In the genomic region with DNA sequence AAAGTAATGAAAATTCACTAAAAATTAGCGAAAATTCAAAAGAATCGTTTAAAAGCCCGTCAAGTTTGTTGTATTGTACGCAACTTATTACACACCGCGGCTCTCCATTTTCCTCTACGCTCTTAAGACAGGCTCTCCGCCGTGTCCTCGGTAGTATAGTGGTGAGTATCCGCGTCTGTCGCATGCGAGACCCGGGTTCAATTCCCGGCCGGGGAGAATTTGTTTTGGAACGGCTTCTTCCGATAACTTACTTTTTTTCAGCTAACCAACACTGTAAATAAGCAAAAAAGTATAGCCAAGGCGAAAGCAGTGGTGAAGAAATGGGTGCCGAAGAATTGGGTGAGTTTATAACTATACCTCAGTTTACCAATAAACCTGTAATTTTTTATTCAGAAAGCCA, we compare ENCODE assay signal across 8 worm cellular contexts.
TF ChIP-seq lines count a peak whose summit lies in the region.

No protein-coding gene starts in this region.

TF ChIP-seq in whole organism, L2 larva, 48 proteins besides CTCF, POLR2A, EP300 and RAD21:
- peak; percentile 20 for TF ChIP-seq unc-55 (GFP tag; optimal IDR thresholded peaks at IDR 0.05; lab: Kevin White, UChicago)
- TF ChIP-seq C34F6.9 (tag; optimal IDR thresholded peaks at IDR 0.05; lab: Kevin White, UChicago) = no peak
- TF ChIP-seq elt-3 (tag; optimal IDR thresholded peaks at IDR 0.05; lab: Kevin White, UChicago) = no peak
- no peak for TF ChIP-seq nhr-129 (tag; optimal IDR thresholded peaks at IDR 0.05; lab: Kevin White, UChicago)
- no peak for TF ChIP-seq zag-1 (tag; optimal IDR thresholded peaks at IDR 0.05; lab: Kevin White, UChicago)
- TF ChIP-seq nhr-237 (tag; optimal IDR thresholded peaks at IDR 0.05; lab: Kevin White, UChicago) = no peak
- no peak for TF ChIP-seq nhr-6 (tag; optimal IDR thresholded peaks at IDR 0.05; lab: Kevin White, UChicago)
- TF ChIP-seq mbf-1 (tag; optimal IDR thresholded peaks at IDR 0.05; lab: Kevin White, UChicago) = no peak
- TF ChIP-seq unc-39 (tag; optimal IDR thresholded peaks at IDR 0.05; lab: Kevin White, UChicago) = no peak
TF ChIP-seq in whole organism, L2 larva: peak in this region for 1.

TF ChIP-seq in whole organism, L3 larva, 47 proteins besides CTCF, POLR2A, EP300 and RAD21:
- TF ChIP-seq nhr-77 (tag; optimal IDR thresholded peaks at IDR 0.05; lab: Kevin White, UChicago) = no peak
- TF ChIP-seq nfya-1 (tag; optimal IDR thresholded peaks at IDR 0.05; lab: Kevin White, UChicago; ENCODE audit: insufficient read depth) = peak; percentile 2
- TF ChIP-seq nhr-43 (tag; optimal IDR thresholded peaks at IDR 0.05; lab: Kevin White, UChicago; ENCODE audit: poor library complexity, severe bottlenecking) = no peak
- TF ChIP-seq elt-2 (tag; optimal IDR thresholded peaks at IDR 0.05; lab: Kevin White, UChicago) = peak; percentile 6
- TF ChIP-seq pha-4 (tag; optimal IDR thresholded peaks at IDR 0.05; lab: Kevin White, UChicago) = peak; percentile 12
- TF ChIP-seq egl-5 (tag; optimal IDR thresholded peaks at IDR 0.05; lab: Kevin White, UChicago) = no peak

TF ChIP-seq in whole organism, L4 larva, 104 proteins besides CTCF, POLR2A, EP300 and RAD21 (continues in another document):
- no peak for TF ChIP-seq nhr-77 (tag; optimal IDR thresholded peaks at IDR 0.05; lab: Kevin White, UChicago)
- peak; percentile 95 for TF ChIP-seq aha-1 (tag; lab: Kevin White, UChicago)
- TF ChIP-seq mxl-3 (GFP tag; optimal IDR thresholded peaks at IDR 0.05; lab: Kevin White, UChicago) = no peak
- no peak; the same call in 1 of the 2 replicates for TF ChIP-seq F26F4.8 (GFP tag; conservative IDR thresholded peaks at IDR 0.05; lab: Robert Waterston, UW)
- peak; percentile 67; the same call in 1 of the 2 replicates for TF ChIP-seq dmd-8 (GFP tag; IDR thresholded peaks at IDR 0.05; lab: Robert Waterston, UW)
- no peak for TF ChIP-seq jun-1 (tag; optimal IDR thresholded peaks at IDR 0.05; lab: Kevin White, UChicago)
- TF ChIP-seq mes-2 (tag; optimal IDR thresholded peaks at IDR 0.05; lab: Kevin White, UChicago; ENCODE audit: poor library complexity, severe bottlenecking) = peak; percentile 54
- peak; percentile 48 for TF ChIP-seq Y5F2A.4 (GFP tag; optimal IDR thresholded peaks at IDR 0.05; lab: Kevin White, UChicago)
- TF ChIP-seq nhr-76 (tag; optimal IDR thresholded peaks at IDR 0.05; lab: Kevin White, UChicago) = no peak
- peak; percentile 48; the same call in 1 of the 2 replicates for TF ChIP-seq arid-1 (GFP tag; conservative IDR thresholded peaks at IDR 0.05; lab: Robert Waterston, UW)
- no peak for TF ChIP-seq F37D6.2 (tag; optimal IDR thresholded peaks at IDR 0.05; lab: Kevin White, UChicago)

TF ChIP-seq in whole organism, early embryonic, 17 proteins besides CTCF, POLR2A, EP300 and RAD21 (continues in another document):
- peak; percentile 14 for TF ChIP-seq hnd-1 (tag; optimal IDR thresholded peaks at IDR 0.05; lab: Kevin White, UChicago)
- peak; percentile 37 for TF ChIP-seq ceh-13 (GFP tag; optimal IDR thresholded peaks at IDR 0.05; lab: Kevin White, UChicago)
- TF ChIP-seq tbx-37 (GFP tag; conservative IDR thresholded peaks at IDR 0.05; lab: Robert Waterston, UW) = peak; percentile 38; the same call in 1 of the 2 replicates
- peak; percentile 70 for TF ChIP-seq flt-1 (GFP tag; IDR thresholded peaks at IDR 0.05; lab: Robert Waterston, UW)
- no peak for TF ChIP-seq hmbx-1 (tag; optimal IDR thresholded peaks at IDR 0.05; lab: Kevin White, UChicago)
- TF ChIP-seq sea-1 (GFP tag; conservative IDR thresholded peaks at IDR 0.05; lab: Robert Waterston, UW) = 0 out of 2 replicates have a peak, but pooled peaks have one; percentile 40
- peak; percentile 22 for TF ChIP-seq B0310.2 (tag; optimal IDR thresholded peaks at IDR 0.05; lab: Kevin White, UChicago)
- TF ChIP-seq ceh-36 (tag; optimal IDR thresholded peaks at IDR 0.05; lab: Kevin White, UChicago) = peak; percentile 50
- no peak for TF ChIP-seq ets-7 (tag; optimal IDR thresholded peaks at IDR 0.05; lab: Kevin White, UChicago)
- peak; percentile 72 for TF ChIP-seq pes-1 (GFP tag; IDR thresholded peaks at IDR 0.05; lab: Robert Waterston, UW)
- no peak for TF ChIP-seq ama-1 (optimal IDR thresholded peaks at IDR 0.05; lab: Kevin White, UChicago)

TF ChIP-seq in whole organism, late embryonic, 69 proteins besides CTCF, POLR2A, EP300 and RAD21 (continues in another document):
- TF ChIP-seq hlh-13 (GFP tag; optimal IDR thresholded peaks at IDR 0.05; lab: Kevin White, UChicago) = no peak
- TF ChIP-seq odd-2 (tag; optimal IDR thresholded peaks at IDR 0.05; lab: Kevin White, UChicago) = no peak
- no peak for TF ChIP-seq nhr-11 (tag; optimal IDR thresholded peaks at IDR 0.05; lab: Kevin White, UChicago)
- TF ChIP-seq eyg-1 (tag; optimal IDR thresholded peaks at IDR 0.05; lab: Kevin White, UChicago) = no peak
- peak; percentile 4 for TF ChIP-seq che-1 (tag; optimal IDR thresholded peaks at IDR 0.05; lab: Kevin White, UChicago)
- no peak for TF ChIP-seq mec-3 (tag; optimal IDR thresholded peaks at IDR 0.05; lab: Kevin White, UChicago; ENCODE audit: borderline replicate concordance)
- TF ChIP-seq tbx-2 (tag; optimal IDR thresholded peaks at IDR 0.05; lab: Kevin White, UChicago) = peak; percentile 7
- no peak for TF ChIP-seq sox-2 (GFP tag; IDR thresholded peaks at IDR 0.05; lab: Robert Waterston, UW)
- TF ChIP-seq pqm-1 (tag; optimal IDR thresholded peaks at IDR 0.05; lab: Kevin White, UChicago) = no peak
- TF ChIP-seq ceh-19 (GFP tag; optimal IDR thresholded peaks at IDR 0.05; lab: Kevin White, UChicago) = no peak
- no peak for TF ChIP-seq madf-2 (tag; optimal IDR thresholded peaks at IDR 0.05; lab: Kevin White, UChicago)
- TF ChIP-seq fkh-6 (tag; optimal IDR thresholded peaks at IDR 0.05; lab: Kevin White, UChicago) = no peak
- TF ChIP-seq ceh-6 (GFP tag; optimal IDR thresholded peaks at IDR 0.05; lab: Kevin White, UChicago) = peak; percentile 38

TF ChIP-seq in whole organism, midembryonic, 9 proteins besides CTCF, POLR2A, EP300 and RAD21:
- TF ChIP-seq klf-2 (GFP tag; conservative IDR thresholded peaks at IDR 0.05; lab: Robert Waterston, UW) (peak; percentile 61; the same call in 1 of the 2 replicates), tab-1 (GFP tag; IDR thresholded peaks at IDR 0.05; lab: Robert Waterston, UW) (peak; percentile 75; the same call in 1 of the 2 replicates), flt-1 (GFP tag; IDR thresholded peaks at IDR 0.05; lab: Robert Waterston, UW) (peak; percentile 63), cog-1 (tag; optimal IDR thresholded peaks at IDR 0.05; lab: Kevin White, UChicago) (no peak), ztf-23 (GFP tag; IDR thresholded peaks at IDR 0.05; lab: Robert Waterston, UW) (peak; percentile 74; the same call in 1 of the 2 replicates), med-1 (GFP tag; optimal IDR thresholded peaks at IDR 0.05; lab: Kevin White, UChicago; ENCODE audit: insufficient read depth) (no peak), ztf-29 (GFP tag; IDR thresholded peaks at IDR 0.05; lab: Robert Waterston, UW) (0 out of 2 replicates have a peak, but pooled peaks have one; percentile 14), ref-1 (GFP tag; conservative IDR thresholded peaks at IDR 0.05; lab: Robert Waterston, UW) (peak; percentile 54; the same call in 1 of the 2 replicates), T22C8.4 (GFP tag; IDR thresholded peaks at IDR 0.05; lab: Robert Waterston, UW) (no peak)
TF ChIP-seq in whole organism, midembryonic: peak in this region for 6.

TF ChIP-seq in whole organism, mixed stage, embryonic, 35 proteins besides CTCF, POLR2A, EP300 and RAD21 (continues in another document):
- TF ChIP-seq sem-2 (GFP tag; optimal IDR thresholded peaks at IDR 0.05; lab: Kevin White, UChicago) = peak; percentile 39
- peak; percentile 25 for TF ChIP-seq unc-120 (tag; optimal IDR thresholded peaks at IDR 0.05; lab: Kevin White, UChicago; ENCODE audit: poor library complexity, severe bottlenecking)
- no peak for TF ChIP-seq snpc-4 (tag; optimal IDR thresholded peaks at IDR 0.05; lab: Kevin White, UChicago)
- TF ChIP-seq ham-2 (GFP tag; optimal IDR thresholded peaks at IDR 0.05; lab: Kevin White, UChicago) = no peak
- no peak for TF ChIP-seq pha-4 (tag; optimal IDR thresholded peaks at IDR 0.05; lab: Kevin White, UChicago)
- no peak for TF ChIP-seq ces-1 (GFP tag; optimal IDR thresholded peaks at IDR 0.05; lab: Kevin White, UChicago)
- TF ChIP-seq sptf-1 (tag; optimal IDR thresholded peaks at IDR 0.05; lab: Kevin White, UChicago) = peak; percentile 51
- peak; percentile 56 for TF ChIP-seq M03D4.4 (tag; optimal IDR thresholded peaks at IDR 0.05; lab: Kevin White, UChicago)
- TF ChIP-seq ztf-11 (tag; optimal IDR thresholded peaks at IDR 0.05; lab: Kevin White, UChicago) = no peak
- TF ChIP-seq mls-2 (tag; optimal IDR thresholded peaks at IDR 0.05; lab: Kevin White, UChicago) = peak; percentile 28
- peak; percentile 5 for TF ChIP-seq tbx-8 (GFP tag; optimal IDR thresholded peaks at IDR 0.05; lab: Kevin White, UChicago)
- no peak for TF ChIP-seq ceh-39 (tag; optimal IDR thresholded peaks at IDR 0.05; lab: Kevin White, UChicago)
- TF ChIP-seq cnd-1 (tag; optimal IDR thresholded peaks at IDR 0.05; lab: Kevin White, UChicago) = peak; percentile 42
- TF ChIP-seq ceh-43 (GFP tag; optimal IDR thresholded peaks at IDR 0.05; lab: Kevin White, UChicago) = peak; percentile 23
- peak; percentile 63 for TF ChIP-seq ceh-83 (GFP tag; optimal IDR thresholded peaks at IDR 0.05; lab: Kevin White, UChicago)

TF ChIP-seq in whole organism, young adult, 124 proteins besides CTCF, POLR2A, EP300 and RAD21 (continues in another document):
- TF ChIP-seq pbrm-1 (GFP tag; IDR thresholded peaks at IDR 0.05; lab: Robert Waterston, UW) (0 out of 2 replicates have a peak, but pooled peaks have one; percentile 39), egl-44 (GFP tag; IDR thresholded peaks at IDR 0.05; lab: Robert Waterston, UW) (0 out of 2 replicates have a peak, but pooled peaks have one; percentile 32), F57C9.4 (tag; optimal IDR thresholded peaks at IDR 0.05; lab: Kevin White, UChicago) (no peak), D2030.7 (GFP tag; IDR thresholded peaks at IDR 0.05; lab: Robert Waterston, UW) (peak; percentile 52; the same call in 1 of the 2 replicates), cebp-1 (GFP tag; IDR thresholded peaks at IDR 0.05; lab: Robert Waterston, UW) (no peak), cebp-1 (tag; optimal IDR thresholded peaks at IDR 0.05; lab: Kevin White, UChicago) (peak; percentile 16), dox-1 (GFP tag; IDR thresholded peaks at IDR 0.05; lab: Robert Waterston, UW) (peak; percentile 59; the same call in 1 of the 2 replicates), nhr-90 (tag; optimal IDR thresholded peaks at IDR 0.05; lab: Kevin White, UChicago) (peak; percentile 63), athp-1 (tag; optimal IDR thresholded peaks at IDR 0.05; lab: Kevin White, UChicago) (peak; percentile 37), snpc-1.3 (tag; optimal IDR thresholded peaks at IDR 0.05; lab: Kevin White, UChicago; ENCODE audit: insufficient read depth) (peak; percentile 25), die-1 (tag; optimal IDR thresholded peaks at IDR 0.05; lab: Kevin White, UChicago) (peak; percentile 66), attf-3 (GFP tag; conservative IDR thresholded peaks at IDR 0.05; lab: Robert Waterston, UW) (no peak), F23B12.7 (tag; optimal IDR thresholded peaks at IDR 0.05; lab: Kevin White, UChicago; ENCODE audit: insufficient read depth) (peak; percentile 29), nhr-80 (tag; optimal IDR thresholded peaks at IDR 0.05; lab: Kevin White, UChicago) (peak; percentile 1), snpc-3.4 (tag; optimal IDR thresholded peaks at IDR 0.05; lab: Kevin White, UChicago) (peak; percentile 7)
